Fruit fly (Drosophila melanogaster) whole organism, embryonic: ENCODE data around the gene TrpRS.

Experiments
- Aef1 ChIP-seq: fragments of 200-800 bp; sonication (Bioruptor generic); IDR thresholded peaks from 3 replicates; pipeline ENCODE4 v1.3.6; 2022; ENCODE audit warnings: missing biosample characterization, missing genetic modification characterization
- CG1024 ChIP-seq: fragments of 200-800 bp; sonication (Bioruptor generic); IDR thresholded peaks from 2 replicates; pipeline ENCODE4 v1.3.6; 2022; ENCODE audit warnings: missing biosample characterization, missing genetic modification characterization
- CG10267 ChIP-seq: fragments of 200-800 bp; sonication (Bioruptor generic); optimal IDR thresholded peaks from 2 replicates; lab custom pipeline; 2018; ENCODE audit warnings: missing biosample characterization, mild to moderate bottlenecking, missing genetic modification characterization, moderate library complexity
- CG10979 ChIP-seq: fragments of 200-800 bp; sonication (Bioruptor generic); optimal IDR thresholded peaks from 2 replicates; lab custom pipeline; 2018; ENCODE audit warnings: missing biosample characterization, mild to moderate bottlenecking, missing genetic modification characterization, moderate library complexity
- CG11093 ChIP-seq: fragments of 200-800 bp; sonication (Bioruptor generic); IDR thresholded peaks from 3 replicates; pipeline ENCODE4 v1.3.6; 2022; ENCODE audit warnings: missing biosample characterization, missing genetic modification characterization
- CG11398 ChIP-seq: fragments of 200-800 bp; sonication (Bioruptor generic); optimal IDR thresholded peaks from 2 replicates; lab custom pipeline; 2016; ENCODE audit warnings: missing biosample characterization, missing genetic modification characterization
- CG11723 ChIP-seq: fragments of 200-800 bp; sonication (Bioruptor generic); optimal IDR thresholded peaks from 2 replicates; lab custom pipeline; 2017; ENCODE audit warnings: missing biosample characterization, mild to moderate bottlenecking, missing genetic modification characterization
- CG14014 ChIP-seq: fragments of 200-800 bp; sonication (Bioruptor generic); IDR thresholded peaks from 2 replicates; pipeline ENCODE4 v1.3.6; 2022; ENCODE audit warnings: missing biosample characterization, missing genetic modification characterization
- CG17186 ChIP-seq: fragments of 200-800 bp; sonication (Bioruptor generic); optimal IDR thresholded peaks from 3 replicates; lab custom pipeline; 2017; ENCODE audit warnings: missing biosample characterization, missing genetic modification reagents, missing genetic modification characterization
- CG17912 ChIP-seq: fragments of 200-800 bp; sonication (Bioruptor generic); optimal IDR thresholded peaks from 2 replicates; lab custom pipeline; 2018; ENCODE audit warnings: missing biosample characterization, mild to moderate bottlenecking, missing genetic modification characterization
- CG18011 ChIP-seq: fragments of 200-800 bp; sonication (Bioruptor generic); optimal IDR thresholded peaks from 2 replicates; lab custom pipeline; 2017; ENCODE audit warnings: missing biosample characterization, missing genetic modification characterization, mild to moderate bottlenecking, moderate library complexity, missing genotype
- CG18599 ChIP-seq: fragments of 200-800 bp; sonication (Bioruptor generic); optimal IDR thresholded peaks from 3 replicates; lab custom pipeline; 2017; ENCODE audit warnings: missing biosample characterization, missing genetic modification characterization, mild to moderate bottlenecking, moderate library complexity, missing genetic modification reagents
- CG4424 ChIP-seq: fragments of 200-800 bp; sonication (Bioruptor generic); optimal IDR thresholded peaks from 3 replicates; lab custom pipeline; 2016; ENCODE audit warnings: missing biosample characterization, missing genetic modification characterization
- CG6175 ChIP-seq: fragments of 200-800 bp; sonication (Bioruptor generic); IDR thresholded peaks from 3 replicates; pipeline ENCODE4 v1.3.6; 2022; ENCODE audit warnings: missing biosample characterization, missing genetic modification characterization
- CG6272 ChIP-seq: fragments of 200-800 bp; sonication (Bioruptor generic); IDR thresholded peaks from 2 replicates; pipeline ENCODE4 v1.3.6; 2022; ENCODE audit warnings: missing biosample characterization, missing genetic modification characterization
- CG8089 ChIP-seq: fragments of 200-800 bp; sonication (Bioruptor generic); optimal IDR thresholded peaks from 3 replicates; lab custom pipeline; 2016; ENCODE audit warnings: missing biosample characterization, missing genetic modification characterization
- CkIIα-i1 ChIP-seq: fragments of 200-800 bp; sonication (Bioruptor generic); IDR thresholded peaks from 2 replicates; pipeline ENCODE4 v1.3.6; 2022; ENCODE audit warnings: missing biosample characterization, missing genetic modification characterization
- D ChIP-seq, 2 experiments: fragments of 200-800 bp in 1 of 2; fragments of >200 bp in 1 of 2; sonication (Bioruptor generic) in 1 of 2; optimal IDR thresholded peaks; 2 replicates in 1 of 2; 3 replicates in 1 of 2; lab custom pipeline; 2017; ENCODE audit warnings: mild to moderate bottlenecking in 1 of 2, missing biosample characterization in 1 of 2, missing genetic modification characterization in 1 of 2, missing genetic modification reagents in 1 of 2
- ERR ChIP-seq: fragments of 200-800 bp; sonication (Bioruptor generic); optimal IDR thresholded peaks from 2 replicates; lab custom pipeline; 2016; ENCODE audit warnings: missing biosample characterization, missing genetic modification characterization
- Fer2 ChIP-seq: fragments of 200-800 bp; sonication (Bioruptor generic); optimal IDR thresholded peaks from 2 replicates; lab custom pipeline; 2018; ENCODE audit warnings: missing biosample characterization, mild to moderate bottlenecking, missing genetic modification characterization, moderate library complexity
- Hsf ChIP-seq: fragments of 200-800 bp; sonication (Bioruptor generic); optimal IDR thresholded peaks from 3 replicates; lab custom pipeline; 2016; ENCODE audit warnings: missing biosample characterization, missing genetic modification characterization
- Lhr ChIP-seq: fragments of 200-800 bp; sonication (Bioruptor generic); optimal IDR thresholded peaks from 3 replicates; lab custom pipeline; 2017; ENCODE audit warnings: mild to moderate bottlenecking, missing biosample characterization, missing genetic modification reagents, missing genetic modification characterization
- Lim3 ChIP-seq: fragments of 200-800 bp; sonication (Bioruptor generic); IDR thresholded peaks from 2 replicates; pipeline ENCODE4 v1.3.6; 2022; ENCODE audit warnings: missing biosample characterization, missing genetic modification characterization
- MTF-1 ChIP-seq: fragments of 200-800 bp; sonication (Bioruptor generic); optimal IDR thresholded peaks from 2 replicates; lab custom pipeline; 2018; ENCODE audit warnings: missing biosample characterization, mild to moderate bottlenecking, missing genetic modification characterization, borderline replicate concordance
- Meics ChIP-seq: fragments of 200-800 bp; sonication (Bioruptor generic); optimal IDR thresholded peaks from 2 replicates; lab custom pipeline; 2017; ENCODE audit warnings: missing biosample characterization, mild to moderate bottlenecking, missing genetic modification characterization
- NC2β ChIP-seq: fragments of 200-800 bp; sonication (Bioruptor generic); optimal IDR thresholded peaks from 2 replicates; lab custom pipeline; 2016; ENCODE audit warnings: missing biosample characterization, missing genetic modification characterization
- Sry-β ChIP-seq: fragments of 200-800 bp; sonication (Bioruptor generic); optimal IDR thresholded peaks from 2 replicates; lab custom pipeline; 2018; ENCODE audit warnings: missing biosample characterization, mild to moderate bottlenecking, missing genetic modification characterization, moderate library complexity
- Trl ChIP-seq, 3 experiments: fragments of >200 bp in 2 of 3; fragments of 200-800 bp in 1 of 3; sonication (Bioruptor generic) in 1 of 3; optimal IDR thresholded peaks; 2 replicates in 1 of 3; 3 replicates in 2 of 3; lab custom pipeline; 2016 to 2017; ENCODE audit warnings: missing biosample characterization in 1 of 3, missing genetic modification characterization in 1 of 3
- bowl ChIP-seq: fragments of 200-800 bp; sonication (Bioruptor generic); IDR thresholded peaks from 2 replicates; pipeline ENCODE4 v1.3.6; 2022; ENCODE audit warnings: missing biosample characterization, missing genetic modification characterization
- br ChIP-seq: fragments of >200 bp; optimal IDR thresholded peaks from 2 replicates; lab custom pipeline; 2017
- croc ChIP-seq: fragments of 200-800 bp; sonication (Bioruptor generic); conservative IDR thresholded peaks from 3 replicates; pipeline ENCODE4 v1.3.6; 2022; ENCODE audit warnings: missing biosample characterization, missing genetic modification characterization
- da ChIP-seq: fragments of 200-800 bp; sonication (Bioruptor generic); optimal IDR thresholded peaks from 2 replicates; lab custom pipeline; 2016; ENCODE audit warnings: missing biosample characterization, missing genetic modification characterization
- gce ChIP-seq: fragments of 200-800 bp; sonication (Bioruptor generic); IDR thresholded peaks from 3 replicates; pipeline ENCODE4 v1.3.6; 2022; ENCODE audit warnings: missing biosample characterization, missing genetic modification characterization
- gcm2 ChIP-seq: fragments of 200-800 bp; sonication (Bioruptor generic); optimal IDR thresholded peaks from 2 replicates; lab custom pipeline; 2016; ENCODE audit warnings: missing biosample characterization, missing genetic modification characterization
- gfzf ChIP-seq: fragments of 200-800 bp; sonication (Bioruptor generic); optimal IDR thresholded peaks from 2 replicates; lab custom pipeline; 2016; ENCODE audit warnings: missing biosample characterization, mild to moderate bottlenecking, missing genetic modification characterization, moderate library complexity
- gt ChIP-seq: fragments of 200-800 bp; sonication (Bioruptor generic); IDR thresholded peaks from 2 replicates; pipeline ENCODE4 v1.3.6; 2022; ENCODE audit warnings: missing biosample characterization, missing genetic modification characterization
- hbn ChIP-seq: fragments of 200-800 bp; sonication (Bioruptor generic); IDR thresholded peaks from 2 replicates; pipeline ENCODE4 v1.3.6; 2022; ENCODE audit warnings: missing biosample characterization, missing genetic modification characterization; ENCODE audit not compliant: partially characterized antibody
- jigr1 ChIP-seq: fragments of 200-800 bp; sonication (Bioruptor generic); IDR thresholded peaks from 3 replicates; pipeline ENCODE4 v1.3.6; 2022; ENCODE audit warnings: missing biosample characterization, missing genetic modification characterization
- nom ChIP-seq: fragments of 200-800 bp; sonication (Bioruptor generic); optimal IDR thresholded peaks from 2 replicates; lab custom pipeline; 2017; ENCODE audit warnings: missing biosample characterization, missing genetic modification characterization, mild to moderate bottlenecking, moderate library complexity, missing genetic modification reagents
- oc ChIP-seq: fragments of 200-800 bp; sonication (Bioruptor generic); optimal IDR thresholded peaks from 2 replicates; lab custom pipeline; 2018; ENCODE audit warnings: missing biosample characterization, mild to moderate bottlenecking, missing genetic modification characterization, moderate library complexity
- p53 ChIP-seq: fragments of 200-800 bp; sonication (Bioruptor generic); optimal IDR thresholded peaks from 2 replicates; lab custom pipeline; 2016; ENCODE audit warnings: missing biosample characterization, missing genetic modification characterization
- pros ChIP-seq: fragments of 200-800 bp; sonication (Bioruptor generic); optimal IDR thresholded peaks from 3 replicates; lab custom pipeline; 2019; ENCODE audit warnings: missing biosample characterization, mild to moderate bottlenecking, missing genetic modification characterization, moderate library complexity
- slbo ChIP-seq: fragments of 200-800 bp; sonication (Bioruptor generic); IDR thresholded peaks from 2 replicates; pipeline ENCODE4 v1.3.6; 2022; ENCODE audit warnings: missing biosample characterization, missing genetic modification characterization
- sna ChIP-seq: fragments of 200-800 bp; sonication (Bioruptor generic); IDR thresholded peaks from 2 replicates; pipeline ENCODE4 v1.3.6; 2022; ENCODE audit warnings: missing biosample characterization, missing genetic modification characterization; ENCODE audit not compliant: partially characterized antibody
- sob ChIP-seq: fragments of 200-800 bp; sonication (Bioruptor generic); IDR thresholded peaks from 2 replicates; pipeline ENCODE4 v1.3.6; 2022; ENCODE audit warnings: missing biosample characterization, missing genetic modification characterization
- sr ChIP-seq: fragments of 200-800 bp; sonication (Bioruptor generic); IDR thresholded peaks from 3 replicates; pipeline ENCODE4 v1.3.6; 2022; ENCODE audit warnings: missing biosample characterization, missing genetic modification characterization
- tap ChIP-seq: fragments of 200-800 bp; optimal IDR thresholded peaks from 3 replicates; lab custom pipeline; 2019; ENCODE audit warnings: missing biosample characterization, mild to moderate bottlenecking, missing genetic modification characterization, moderate library complexity
- toy ChIP-seq: fragments of 200-800 bp; sonication (Bioruptor generic); IDR thresholded peaks from 2 replicates; pipeline ENCODE4 v1.3.6; 2022; ENCODE audit warnings: missing biosample characterization, missing genetic modification characterization
- unpg ChIP-seq: fragments of 200-800 bp; sonication (Bioruptor generic); optimal IDR thresholded peaks from 3 replicates; lab custom pipeline; 2018; ENCODE audit warnings: missing biosample characterization, mild to moderate bottlenecking, missing genetic modification characterization, moderate library complexity
- wdn ChIP-seq: fragments of 200-800 bp; sonication (Bioruptor generic); IDR thresholded peaks from 2 replicates; pipeline ENCODE4 v1.3.6; 2022; ENCODE audit warnings: missing biosample characterization, missing genetic modification characterization

The TrpRS gene

dm6 chr3R:9260421-9260973, 6.2 kb downstream of the TrpRS start, which contains the start of gene ATP6AP2 (continued):
- TF ChIP-seq Trl (optimal IDR thresholded peaks at IDR 0.05; lab: Kevin White, UChicago) (no peak), Trl (GFP tag; optimal IDR thresholded peaks at IDR 0.05; lab: Kevin White, UChicago) (no peak), Lhr (peak; percentile 35), CG10979 (tag; lab: Kevin White, UChicago) (peak; percentile 38), CG11093 (GFP tag; lab: Robert Waterston, UW) (no peak), CkIIα-i1 (GFP tag; lab: Robert Waterston, UW) (no peak), CG6175 (GFP tag; lab: Robert Waterston, UW) (no peak), gce (GFP tag; lab: Robert Waterston, UW) (no peak), bowl (GFP tag; lab: Robert Waterston, UW) (no peak), croc (GFP tag; lab: Robert Waterston, UW) (no peak), wdn (GFP tag; lab: Robert Waterston, UW) (no peak), CG6272 (GFP tag; lab: Robert Waterston, UW) (peak; percentile 28; the same call in 1 of the 2 replicates), gfzf (GFP tag; lab: Kevin White, UChicago) (peak; percentile 5), sob (GFP tag; lab: Robert Waterston, UW) (peak; percentile 85), unpg (no peak), Hsf (GFP tag; lab: Kevin White, UChicago) (peak; percentile 42), Fer2 (peak; percentile 57), CG14014 (GFP tag; lab: Robert Waterston, UW) (peak; percentile 53; the same call in 1 of the 2 replicates), CG1024 (no peak), slbo (peak; percentile 74), toy (GFP tag; lab: Robert Waterston, UW) (no peak), oc (no peak), CG10267 (peak; percentile 63), ERR (no peak), CG18011 (GFP tag; lab: Kevin White, UChicago) (no peak), MTF-1 (GFP tag; lab: Kevin White, UChicago) (no peak), Lim3 (no peak), CG11723 (GFP tag; lab: Kevin White, UChicago) (no peak), pros (GFP tag; lab: Kevin White, UChicago) (no peak), NC2β (GFP tag; lab: Kevin White, UChicago) (no peak), br (no peak), Sry-β (GFP tag; lab: Kevin White, UChicago) (peak; percentile 8), CG17186 (GFP tag; lab: Kevin White, UChicago) (no peak), sna (GFP tag; lab: Robert Waterston, UW) (peak; percentile 63), CG18599 (GFP tag; lab: Kevin White, UChicago) (no peak), nom (peak; percentile 17), gt (GFP tag; lab: Robert Waterston, UW) (no peak), Meics (GFP tag; lab: Kevin White, UChicago) (peak; percentile 55), CG4424 (GFP tag; lab: Kevin White, UChicago) (peak; percentile 44), da (GFP tag; lab: Kevin White, UChicago) (no peak), CG11398 (no peak), sr (GFP tag; lab: Robert Waterston, UW) (no peak), jigr1 (GFP tag; lab: Robert Waterston, UW) (no peak), D (optimal IDR thresholded peaks at IDR 0.05; lab: Kevin White, UChicago) (no peak), D (GFP tag; optimal IDR thresholded peaks at IDR 0.05; lab: Kevin White, UChicago) (no peak), CG17912 (GFP tag; lab: Kevin White, UChicago) (peak; percentile 74), p53 (GFP tag; lab: Kevin White, UChicago) (no peak), gcm2 (peak; percentile 12), Aef1 (GFP tag; lab: Robert Waterston, UW) (peak; percentile 32; the same call in 1 of the 3 replicates), CG8089 (GFP tag; lab: Kevin White, UChicago) (no peak), hbn (GFP tag; lab: Robert Waterston, UW) (peak; percentile 77), tap (tag; lab: Kevin White, UChicago) (no peak)
